Fruit fly (Drosophila melanogaster) whole organism, prepupa: ENCODE data around the gene IntS9.

Experiments
- Blimp-1 ChIP-seq: fragments of 200-800 bp; sonication (Bioruptor generic); optimal IDR thresholded peaks from 3 replicates; lab custom pipeline; 2017; ENCODE audit warnings: missing biosample characterization, missing genetic modification characterization, mild to moderate bottlenecking, moderate library complexity, missing genetic modification reagents
- CG11762 ChIP-seq: fragments of 200-800 bp; sonication (Bioruptor generic); optimal IDR thresholded peaks from 3 replicates; lab custom pipeline; 2016; ENCODE audit warnings: missing biosample characterization, missing genetic modification characterization; ENCODE audit not compliant: insufficient read depth
- CG3032 ChIP-seq: fragments of 200-800 bp; optimal IDR thresholded peaks from 2 replicates; lab custom pipeline; 2019; ENCODE audit warnings: missing biosample characterization, mild to moderate bottlenecking, missing genetic modification characterization, moderate library complexity
- CG3919 ChIP-seq: fragments of 200-800 bp; sonication (Bioruptor generic); optimal IDR thresholded peaks from 3 replicates; lab custom pipeline; 2016; ENCODE audit warnings: missing biosample characterization, missing genetic modification characterization
- CG6854 ChIP-seq: fragments of 200-800 bp; sonication (Bioruptor generic); optimal IDR thresholded peaks from 2 replicates; lab custom pipeline; 2017; ENCODE audit warnings: missing biosample characterization, mild to moderate bottlenecking, missing genetic modification characterization
- CG8119 ChIP-seq: fragments of 200-800 bp; sonication (Bioruptor generic); IDR thresholded peaks from 3 replicates; pipeline ENCODE4 v1.3.6; 2022; ENCODE audit warnings: missing biosample characterization, missing genetic modification characterization
- CG8632 ChIP-seq: fragments of 200-800 bp; sonication (Bioruptor generic); optimal IDR thresholded peaks from 3 replicates; lab custom pipeline; 2016; ENCODE audit warnings: missing biosample characterization, missing genetic modification characterization
- Met ChIP-seq: fragments of 200-800 bp; sonication (Bioruptor generic); optimal IDR thresholded peaks from 3 replicates; lab custom pipeline; 2016; ENCODE audit warnings: missing biosample characterization, missing genetic modification characterization
- OdsH ChIP-seq: fragments of 200-800 bp; sonication (Bioruptor generic); optimal IDR thresholded peaks from 3 replicates; lab custom pipeline; 2016; ENCODE audit warnings: missing biosample characterization, missing genetic modification characterization
- Sox102F ChIP-seq: fragments of 200-800 bp; sonication (Bioruptor generic); optimal IDR thresholded peaks from 2 replicates; lab custom pipeline; 2016; ENCODE audit warnings: missing biosample characterization, mild to moderate bottlenecking, missing genetic modification characterization
- achi ChIP-seq: fragments of 200-800 bp; sonication (Bioruptor generic); optimal IDR thresholded peaks from 3 replicates; lab custom pipeline; 2016; ENCODE audit warnings: missing biosample characterization, missing genetic modification characterization
- fkh ChIP-seq: fragments of 200-800 bp; sonication (Bioruptor generic); optimal IDR thresholded peaks from 3 replicates; lab custom pipeline; 2017; ENCODE audit warnings: missing biosample characterization, mild to moderate bottlenecking, missing genetic modification characterization, moderate library complexity
- lz ChIP-seq: fragments of 200-800 bp; sonication (Bioruptor generic); optimal IDR thresholded peaks from 3 replicates; lab custom pipeline; 2016; ENCODE audit warnings: missing biosample characterization, missing genetic modification characterization
- net ChIP-seq: fragments of 200-800 bp; sonication (Bioruptor generic); optimal IDR thresholded peaks from 3 replicates; lab custom pipeline; 2016; ENCODE audit warnings: missing biosample characterization, missing genetic modification characterization

dm6 chr3L:16132067-16132418, 26.6 kb upstream of the IntS9 start:
- TF ChIP-seq CG8119 (no peak), net (GFP tag; lab: Kevin White, UChicago) (no peak), CG3032 (tag; lab: Kevin White, UChicago) (no peak), OdsH (GFP tag; lab: Kevin White, UChicago) (no peak), fkh (GFP tag; lab: Kevin White, UChicago) (no peak), CG8632 (GFP tag; lab: Kevin White, UChicago) (no peak), CG3919 (GFP tag; lab: Kevin White, UChicago) (no peak), Blimp-1 (GFP tag; lab: Kevin White, UChicago) (no peak), Met (GFP tag; lab: Kevin White, UChicago) (no peak), CG6854 (GFP tag; lab: Kevin White, UChicago) (no peak), achi (no peak), CG11762 (no peak), lz (GFP tag; lab: Kevin White, UChicago) (no peak), Sox102F (GFP tag; lab: Kevin White, UChicago) (no peak)
